Worm (Caenorhabditis elegans) whole organism, L3 larva: ENCODE measurements around the gene F21E9.2.

Experiments
- elt-1 ChIP-seq: fragments of 150-350 bp; optimal IDR thresholded peaks from 2 replicates; lab custom pipeline; 2014; ENCODE audit warnings: missing biosample characterization, missing genetic modification characterization
- elt-3 ChIP-seq, 3 experiments: fragments of 150-350 bp in 1 of 3; sonication (generic microtip) in 2 of 3; optimal IDR thresholded peaks; 2 replicates in 2 of 3; 4 replicates in 1 of 3; lab custom pipeline; 2014 to 2017; ENCODE audit warnings: missing biosample characterization in 3 of 3, missing genetic modification characterization in 3 of 3
- fkh-10 ChIP-seq: sonication (generic microtip); optimal IDR thresholded peaks from 2 replicates; lab custom pipeline; 2017; ENCODE audit warnings: missing biosample characterization, missing genetic modification reagents, missing genetic modification characterization
- fos-1 ChIP-seq: fragments of 150-350 bp; optimal IDR thresholded peaks from 2 replicates; lab custom pipeline; 2014; ENCODE audit warnings: missing biosample characterization, missing genetic modification characterization
- lsy-12 ChIP-seq: sonication (generic microtip); optimal IDR thresholded peaks from 2 replicates; lab custom pipeline; 2016; ENCODE audit warnings: mild to moderate bottlenecking, missing genetic modification characterization, missing compliant biosample characterization
- pqm-1 ChIP-seq: fragments of 150-350 bp; optimal IDR thresholded peaks from 2 replicates; lab custom pipeline; 2017; ENCODE audit warnings: missing biosample characterization, missing genetic modification characterization, inconsistent platforms
- ztf-4 ChIP-seq: fragments of 150-350 bp; optimal IDR thresholded peaks from 2 replicates; lab custom pipeline; 2014; ENCODE audit warnings: missing biosample characterization, missing genetic modification characterization

ce11 chrX:1360631-1361030, 30.9 kb upstream of the F21E9.2 start, which contains the start of gene F56C3.4:
- TF ChIP-seq pqm-1 (tag; lab: Kevin White, UChicago) = no peak
- TF ChIP-seq lsy-12 (tag; lab: Kevin White, UChicago) = no peak
- no peak for TF ChIP-seq fkh-10
- no peak for TF ChIP-seq fos-1 (tag; lab: Kevin White, UChicago)
- TF ChIP-seq elt-3 (tag; optimal IDR thresholded peaks at IDR 0.05; lab: Kevin White, UChicago) = no peak
- no peak for TF ChIP-seq ztf-4 (tag; lab: Kevin White, UChicago)
- TF ChIP-seq elt-1 = no peak
